Fruit fly (Drosophila melanogaster) whole organism, embryonic: ENCODE results near the gene Cul6.

Source experiments
- ATbp ChIP-seq: fragments of 200-800 bp; sonication (Bioruptor generic); optimal IDR thresholded peaks from 2 replicates; lab custom pipeline; 2017; ENCODE audit warnings: missing biosample characterization, mild to moderate bottlenecking, missing genetic modification characterization, missing genetic modification reagents
- BEAF-32 ChIP-seq: fragments of 200-800 bp; sonication (Bioruptor generic); optimal IDR thresholded peaks from 3 replicates; lab custom pipeline; 2017; ENCODE audit warnings: missing biosample characterization, missing genetic modification characterization, mild to moderate bottlenecking, moderate library complexity, missing genetic modification reagents
- CG10979 ChIP-seq: fragments of 200-800 bp; sonication (Bioruptor generic); optimal IDR thresholded peaks from 2 replicates; lab custom pipeline; 2018; ENCODE audit warnings: missing biosample characterization, mild to moderate bottlenecking, missing genetic modification characterization, moderate library complexity
- CG11695 ChIP-seq: fragments of 200-800 bp; sonication (Bioruptor generic); IDR thresholded peaks from 3 replicates; pipeline ENCODE4 v1.3.6; 2022; ENCODE audit warnings: missing biosample characterization, missing genetic modification characterization
- CG12659 ChIP-seq: fragments of 200-800 bp; sonication (Bioruptor generic); optimal IDR thresholded peaks from 3 replicates; lab custom pipeline; 2017; ENCODE audit warnings: mild to moderate bottlenecking, missing biosample characterization, missing genetic modification reagents, missing genetic modification characterization
- CG16813 ChIP-seq: fragments of 200-800 bp; sonication (Bioruptor generic); IDR thresholded peaks from 3 replicates; pipeline ENCODE4 v1.3.6; 2022; ENCODE audit warnings: missing biosample characterization, missing genetic modification characterization; ENCODE audit not compliant: partially characterized antibody
- CG17359 ChIP-seq: fragments of 200-800 bp; sonication (Bioruptor generic); optimal IDR thresholded peaks from 3 replicates; lab custom pipeline; 2018; ENCODE audit warnings: missing biosample characterization, mild to moderate bottlenecking, missing genetic modification characterization, moderate library complexity
- CG2199 ChIP-seq: fragments of 200-800 bp; sonication (Bioruptor generic); IDR thresholded peaks from 3 replicates; pipeline ENCODE4 v1.3.6; 2022; ENCODE audit warnings: missing biosample characterization, missing genetic modification characterization
- CG8924 ChIP-seq: fragments of 200-800 bp; optimal IDR thresholded peaks from 3 replicates; lab custom pipeline; 2019; ENCODE audit warnings: missing biosample characterization, mild to moderate bottlenecking, missing genetic modification characterization, moderate library complexity
- CG9727 ChIP-seq: fragments of 200-800 bp; sonication (Bioruptor generic); optimal IDR thresholded peaks from 3 replicates; lab custom pipeline; 2017; ENCODE audit warnings: missing biosample characterization, mild to moderate bottlenecking, missing genetic modification characterization
- D ChIP-seq, 2 experiments: fragments of 200-800 bp in 1 of 2; fragments of >200 bp in 1 of 2; sonication (Bioruptor generic) in 1 of 2; optimal IDR thresholded peaks; 2 replicates in 1 of 2; 3 replicates in 1 of 2; lab custom pipeline; 2017; ENCODE audit warnings: mild to moderate bottlenecking in 1 of 2, missing biosample characterization in 1 of 2, missing genetic modification characterization in 1 of 2, missing genetic modification reagents in 1 of 2
- D19A ChIP-seq: fragments of 200-800 bp; optimal IDR thresholded peaks from 3 replicates; lab custom pipeline; 2019; ENCODE audit warnings: missing biosample characterization, mild to moderate bottlenecking, missing genetic modification characterization, moderate library complexity
- Dref ChIP-seq: fragments of 200-800 bp; sonication (Bioruptor generic); IDR thresholded peaks from 2 replicates; pipeline ENCODE4 v1.3.6; 2022; ENCODE audit warnings: missing biosample characterization, missing genetic modification characterization
- Elba2 ChIP-seq: fragments of 200-800 bp; sonication (Bioruptor generic); optimal IDR thresholded peaks from 3 replicates; lab custom pipeline; 2016; ENCODE audit warnings: missing biosample characterization, missing genetic modification characterization
- Hmr ChIP-seq: fragments of 200-800 bp; sonication (Bioruptor generic); optimal IDR thresholded peaks from 3 replicates; lab custom pipeline; 2017; ENCODE audit warnings: mild to moderate bottlenecking, missing biosample characterization, missing genetic modification reagents, missing genetic modification characterization
- Med ChIP-seq: fragments of 200-800 bp; sonication (Bioruptor generic); peaks from one replicate; lab custom pipeline; 2016; ENCODE audit warnings: missing biosample characterization, missing genetic modification characterization, mild to moderate bottlenecking, inconsistent platforms, moderate library complexity
- Optix ChIP-seq: fragments of 200-800 bp; sonication (Bioruptor generic); IDR thresholded peaks from 3 replicates; pipeline ENCODE4 v1.3.6; 2022; ENCODE audit warnings: missing biosample characterization, missing genetic modification characterization
- Ravus ChIP-seq: fragments of 200-800 bp; sonication (Bioruptor generic); IDR thresholded peaks from 2 replicates; pipeline ENCODE4 v1.3.6; 2022; ENCODE audit warnings: missing biosample characterization, missing genetic modification characterization
- Scr ChIP-seq: fragments of 200-800 bp; sonication (Bioruptor generic); IDR thresholded peaks from 2 replicates; pipeline ENCODE4 v1.3.6; 2022; ENCODE audit warnings: missing biosample characterization, missing genetic modification characterization; ENCODE audit not compliant: partially characterized antibody
- Sin3A ChIP-seq: fragments of >200 bp; optimal IDR thresholded peaks from 2 replicates; lab custom pipeline; 2018
- Sry-δ ChIP-seq: fragments of 200-800 bp; sonication (Bioruptor generic); optimal IDR thresholded peaks from 2 replicates; lab custom pipeline; 2016; ENCODE audit warnings: missing biosample characterization, missing genetic modification characterization
- ab ChIP-seq: fragments of 200-800 bp; sonication (Bioruptor generic); optimal IDR thresholded peaks from 2 replicates; lab custom pipeline; 2016; ENCODE audit warnings: missing biosample characterization, missing genetic modification characterization
- ac ChIP-seq: fragments of 200-800 bp; sonication (Bioruptor generic); optimal IDR thresholded peaks from 3 replicates; lab custom pipeline; 2017; ENCODE audit warnings: missing biosample characterization, mild to moderate bottlenecking, missing genetic modification characterization
- amos ChIP-seq: fragments of 200-800 bp; sonication (Bioruptor generic); IDR thresholded peaks from 2 replicates; pipeline ENCODE4 v1.3.6; 2022; ENCODE audit warnings: missing biosample characterization, missing genetic modification characterization; ENCODE audit not compliant: partially characterized antibody
- ato ChIP-seq: fragments of 200-800 bp; sonication (Bioruptor generic); IDR thresholded peaks from 2 replicates; pipeline ENCODE4 v1.3.6; 2022; ENCODE audit warnings: missing biosample characterization, missing genetic modification characterization; ENCODE audit not compliant: partially characterized antibody
- bsh ChIP-seq, 2 experiments: fragments of 200-800 bp; sonication (Bioruptor generic); optimal IDR thresholded peaks; 2 replicates each; lab custom pipeline; 2017 to 2018; ENCODE audit warnings: mild to moderate bottlenecking in 2 of 2, missing biosample characterization in 2 of 2, missing genetic modification characterization in 2 of 2, moderate library complexity in 1 of 2
- exex ChIP-seq: fragments of 200-800 bp; sonication (Bioruptor generic); optimal IDR thresholded peaks from 4 replicates; lab custom pipeline; 2018; ENCODE audit warnings: missing biosample characterization, mild to moderate bottlenecking, missing genetic modification characterization, moderate library complexity
- fd102C ChIP-seq: fragments of 200-800 bp; sonication (Bioruptor generic); optimal IDR thresholded peaks from 2 replicates; lab custom pipeline; 2018; ENCODE audit warnings: missing biosample characterization, mild to moderate bottlenecking, missing genetic modification characterization, moderate library complexity
- gem ChIP-seq: fragments of 200-800 bp; sonication (Bioruptor generic); optimal IDR thresholded peaks from 2 replicates; lab custom pipeline; 2019; ENCODE audit warnings: missing biosample characterization, mild to moderate bottlenecking, missing genetic modification characterization, moderate library complexity
- gsb ChIP-seq: fragments of 200-800 bp; sonication (Bioruptor generic); IDR thresholded peaks from 2 replicates; pipeline ENCODE4 v1.3.6; 2022; ENCODE audit warnings: missing biosample characterization, missing genetic modification characterization
- gsb-n ChIP-seq: fragments of 200-800 bp; sonication (Bioruptor generic); optimal IDR thresholded peaks from 3 replicates; lab custom pipeline; 2018; ENCODE audit warnings: missing biosample characterization, mild to moderate bottlenecking, missing genetic modification characterization
- inv ChIP-seq: fragments of 200-800 bp; sonication (Bioruptor generic); IDR thresholded peaks from 2 replicates; pipeline ENCODE4 v1.3.6; 2022; ENCODE audit warnings: missing biosample characterization, missing genetic modification characterization; ENCODE audit not compliant: partially characterized antibody
- kni ChIP-seq: fragments of 200-800 bp; sonication (Bioruptor generic); optimal IDR thresholded peaks from 3 replicates; lab custom pipeline; 2017; ENCODE audit warnings: mild to moderate bottlenecking, missing biosample characterization, missing genetic modification reagents, missing genetic modification characterization
- nau ChIP-seq: fragments of 200-800 bp; sonication (Bioruptor generic); optimal IDR thresholded peaks from 3 replicates; lab custom pipeline; 2017; ENCODE audit warnings: missing biosample characterization, mild to moderate bottlenecking, missing genetic modification characterization, missing genetic modification reagents
- oc ChIP-seq: fragments of 200-800 bp; sonication (Bioruptor generic); optimal IDR thresholded peaks from 2 replicates; lab custom pipeline; 2018; ENCODE audit warnings: missing biosample characterization, mild to moderate bottlenecking, missing genetic modification characterization, moderate library complexity
- org-1 ChIP-seq: fragments of 200-800 bp; sonication (Bioruptor generic); optimal IDR thresholded peaks from 2 replicates; lab custom pipeline; 2017; ENCODE audit warnings: missing biosample characterization, missing genetic modification characterization
- pzg ChIP-seq: fragments of 200-800 bp; sonication (Bioruptor generic); optimal IDR thresholded peaks from 3 replicates; lab custom pipeline; 2018; ENCODE audit warnings: missing biosample characterization, mild to moderate bottlenecking, missing genetic modification characterization, moderate library complexity
- sens ChIP-seq: fragments of 200-800 bp; sonication (Bioruptor generic); peaks from one replicate; lab custom pipeline; 2016; ENCODE audit warnings: missing biosample characterization, missing genetic modification characterization
- sim ChIP-seq: fragments of 200-800 bp; sonication (Bioruptor generic); IDR thresholded peaks from 2 replicates; pipeline ENCODE4 v1.3.6; 2022; ENCODE audit warnings: missing biosample characterization, missing genetic modification characterization
- ssp ChIP-seq: fragments of 200-800 bp; sonication (Bioruptor generic); IDR thresholded peaks from 2 replicates; pipeline ENCODE4 v1.3.6; 2022; ENCODE audit warnings: missing biosample characterization, missing genetic modification characterization
- stwl ChIP-seq: fragments of 200-800 bp; sonication (Bioruptor generic); optimal IDR thresholded peaks from 3 replicates; lab custom pipeline; 2018; ENCODE audit warnings: missing biosample characterization, mild to moderate bottlenecking, missing genetic modification characterization, moderate library complexity
- toy ChIP-seq: fragments of 200-800 bp; sonication (Bioruptor generic); IDR thresholded peaks from 2 replicates; pipeline ENCODE4 v1.3.6; 2022; ENCODE audit warnings: missing biosample characterization, missing genetic modification characterization
- twi ChIP-seq: fragments of 200-800 bp; optimal IDR thresholded peaks from 2 replicates; lab custom pipeline; 2019; ENCODE audit warnings: missing biosample characterization, mild to moderate bottlenecking, missing genetic modification characterization, moderate library complexity
- vvl ChIP-seq: fragments of 200-800 bp; sonication (Bioruptor generic); IDR thresholded peaks from 2 replicates; pipeline ENCODE4 v1.3.6; 2022; ENCODE audit warnings: missing biosample characterization, missing genetic modification characterization
- zen ChIP-seq: fragments of 200-800 bp; sonication (Bioruptor generic); optimal IDR thresholded peaks from 3 replicates; lab custom pipeline; 2018; ENCODE audit warnings: missing biosample characterization, mild to moderate bottlenecking, missing genetic modification characterization, moderate library complexity

Cul6 gene

dm6 chr3L:13011511-13011910, at the start of gene Cul6:
Cul6 (minus strand) TSS chr3L:13011685.
- TF ChIP-seq pzg (GFP tag; lab: Kevin White, UChicago), result peak; percentile 22
- no peak for TF ChIP-seq ATbp (GFP tag; lab: Kevin White, UChicago)
- peak; percentile 32; the same call in 1 of the 2 replicates for TF ChIP-seq amos
- 0 out of 3 replicates have a peak, but pooled peaks have one; percentile 35 for TF ChIP-seq CG16813
- TF ChIP-seq Med (GFP tag; lab: Kevin White, UChicago), result peak; percentile 52
- TF ChIP-seq Sry-δ (GFP tag; lab: Kevin White, UChicago), result peak; percentile 57
- TF ChIP-seq Scr (GFP tag; lab: Robert Waterston, UW), result peak; percentile 32
- peak; percentile 29 for TF ChIP-seq exex (tag; lab: Kevin White, UChicago)
- peak; percentile 29 for TF ChIP-seq stwl (tag; lab: Kevin White, UChicago)
- no peak for TF ChIP-seq Sin3A (lab: Kevin White, UChicago)
- peak; percentile 60 for TF ChIP-seq ssp (GFP tag; lab: Robert Waterston, UW)
- peak; percentile 29 for TF ChIP-seq zen
- no peak for TF ChIP-seq CG17359 (tag; lab: Kevin White, UChicago)
- no peak for TF ChIP-seq Hmr
- TF ChIP-seq Dref (GFP tag; lab: Robert Waterston, UW), result peak; percentile 55
- peak; percentile 23 for TF ChIP-seq sens (GFP tag; lab: Kevin White, UChicago)
- peak; percentile 59 for TF ChIP-seq BEAF-32 (GFP tag; lab: Kevin White, UChicago)
- peak; percentile 10; the same call in 1 of the 2 replicates for TF ChIP-seq inv

dm6 chr3L:13058429-13058828, 46.9 kb upstream of the Cul6 start:
- TF ChIP-seq twi (tag; lab: Kevin White, UChicago) (peak; percentile 94), bsh (GFP tag; optimal IDR thresholded peaks at IDR 0.05; lab: Kevin White, UChicago) (no peak), org-1 (GFP tag; lab: Kevin White, UChicago) (no peak)

dm6 chr3L:13050675-13051202, 39.3 kb upstream of the Cul6 start:
- peak; percentile 51 for TF ChIP-seq oc (tag; lab: Kevin White, UChicago)
- no peak for TF ChIP-seq gsb (GFP tag; lab: Robert Waterston, UW)
- TF ChIP-seq CG2199 (GFP tag; lab: Robert Waterston, UW), result peak; percentile 58; the same call in 1 of the 3 replicates
- TF ChIP-seq sens (GFP tag; lab: Kevin White, UChicago), result peak; percentile 66
- TF ChIP-seq kni (GFP tag; lab: Kevin White, UChicago), result peak; percentile 43
- peak; percentile 57 for TF ChIP-seq ac
- TF ChIP-seq vvl (GFP tag; lab: Robert Waterston, UW), result 0 out of 2 replicates have a peak, but pooled peaks have one; percentile 15
- no peak for TF ChIP-seq Ravus (GFP tag; lab: Robert Waterston, UW)
- 0 out of 2 replicates have a peak, but pooled peaks have one; percentile 26 for TF ChIP-seq ato (GFP tag; lab: Robert Waterston, UW)
- 0 out of 3 replicates have a peak, but pooled peaks have one; percentile 7 for TF ChIP-seq Optix (GFP tag; lab: Robert Waterston, UW)
- TF ChIP-seq gsb-n (tag; lab: Kevin White, UChicago), result peak; percentile 39
- no peak for TF ChIP-seq toy (GFP tag; lab: Robert Waterston, UW)

- TF ChIP-seq Elba2 (GFP tag; lab: Kevin White, UChicago), result peak; percentile 30
- no peak for TF ChIP-seq sim (GFP tag; lab: Robert Waterston, UW)
- no peak for TF ChIP-seq CG11695 (GFP tag; lab: Robert Waterston, UW)
- peak; percentile 25 for TF ChIP-seq CG8924 (tag; lab: Kevin White, UChicago)
- TF ChIP-seq ab (GFP tag; lab: Kevin White, UChicago), result no peak
- no peak for TF ChIP-seq nau (GFP tag; lab: Kevin White, UChicago)
- TF ChIP-seq D (optimal IDR thresholded peaks at IDR 0.05; lab: Kevin White, UChicago), result no peak
- TF ChIP-seq D (GFP tag; optimal IDR thresholded peaks at IDR 0.05; lab: Kevin White, UChicago), result peak; percentile 4
- TF ChIP-seq CG10979, result peak; percentile 52
- TF ChIP-seq zen, result peak; percentile 83
- no peak for TF ChIP-seq CG12659 (GFP tag; lab: Kevin White, UChicago)
- peak; percentile 15 for TF ChIP-seq D19A (tag; lab: Kevin White, UChicago)
- peak; percentile 61 for TF ChIP-seq fd102C
- peak; percentile 36 for TF ChIP-seq gem
- peak; percentile 70 for TF ChIP-seq CG9727 (GFP tag; lab: Kevin White, UChicago)
Observed at dm6 chr3L:13049671-13050070, 38.2 kb upstream of the Cul6 start.
